Worm (Caenorhabditis elegans) whole organism, L4/young adult: ENCODE data around the gene D2045.5.
"Not testable (repeated sequence)": the region's sequence is repeated elsewhere in the genome, so short reads cannot be mapped to it uniquely, and the experiment has no call there.

Experiments used
- W03F9.2 ChIP-seq: fragments of 150-350 bp; optimal IDR thresholded peaks from 2 replicates; lab custom pipeline; 2014; ENCODE audit warnings: missing biosample characterization, missing genetic modification characterization
- dao-5 ChIP-seq: sonication (generic microtip); optimal IDR thresholded peaks from 2 replicates; lab custom pipeline; 2016; ENCODE audit warnings: missing genotype, missing genetic modification characterization, moderate library complexity, missing compliant biosample characterization
- him-1 ChIP-seq: sonication (generic microtip); optimal IDR thresholded peaks from 2 replicates; lab custom pipeline; 2016; ENCODE audit warnings: missing genotype, missing genetic modification reagents, missing genetic modification characterization, missing compliant biosample characterization

D2045.5 gene

ce11 chrIII:10470927-10471326 lies 1.5 kb upstream of the D2045.5 start, which contains the start of gene cul-1:
Gene cul-1, plus strand, starts transcription at chrIII:10471237.
- TF ChIP-seq him-1 (tag; lab: Kevin White, UChicago) (no peak), dao-5 (tag; lab: Kevin White, UChicago) (no peak), W03F9.2 (tag; lab: Kevin White, UChicago) (no peak)

ce11 chrIII:10464455-10464854 lies 5.0 kb downstream of the D2045.5 start:
- no peak for TF ChIP-seq him-1 (tag; lab: Kevin White, UChicago)
- TF ChIP-seq dao-5 (tag; lab: Kevin White, UChicago): no peak
- no peak for TF ChIP-seq W03F9.2 (tag; lab: Kevin White, UChicago)

ce11 chrIII:10463653-10464052 lies 5.8 kb downstream of the D2045.5 start:
- TF ChIP-seq him-1 (tag; lab: Kevin White, UChicago): no peak
- peak; percentile 7 for TF ChIP-seq W03F9.2 (tag; lab: Kevin White, UChicago)

ce11 chrIII:10462935-10463548 lies 6.4 kb downstream of the D2045.5 start:
- TF ChIP-seq dao-5 (tag; lab: Kevin White, UChicago): no peak

ce11 chrIII:10461164-10461546 lies 8.3 kb downstream of the D2045.5 start, which contains the start of gene atx-2:
Gene atx-2, plus strand, starts transcription at chrIII:10461389.
- TF ChIP-seq him-1 (tag; lab: Kevin White, UChicago): peak; percentile 35
- TF ChIP-seq dao-5 (tag; lab: Kevin White, UChicago): peak; percentile 74
- TF ChIP-seq W03F9.2 (tag; lab: Kevin White, UChicago): peak; percentile 84

ce11 chrIII:10460427-10461163 lies 8.8 kb downstream of the D2045.5 start, which contains the start of gene ecps-1:
Gene ecps-1, minus strand, starts transcription at chrIII:10460551.
- TF ChIP-seq dao-5 (tag; lab: Kevin White, UChicago): no peak
- TF ChIP-seq him-1 (tag; lab: Kevin White, UChicago): peak; percentile 5
- TF ChIP-seq W03F9.2 (tag; lab: Kevin White, UChicago): peak; percentile 94

ce11 chrIII:10451012-10451411 lies 18.4 kb downstream of the D2045.5 start, which contains the start of gene H04D03.4:
Gene H04D03.4, minus strand, starts transcription at chrIII:10451112.
- TF ChIP-seq dao-5 (tag; lab: Kevin White, UChicago): no peak
- TF ChIP-seq W03F9.2 (tag; lab: Kevin White, UChicago): no peak
- TF ChIP-seq him-1 (tag; lab: Kevin White, UChicago): no peak

ce11 chrIII:10446730-10447129 lies 22.7 kb downstream of the D2045.5 start, which contains the start of gene H04D03.7:
Gene H04D03.7, minus strand, starts transcription at chrIII:10446830.
- TF ChIP-seq W03F9.2 (tag; lab: Kevin White, UChicago) (no peak), dao-5 (tag; lab: Kevin White, UChicago) (no peak), him-1 (tag; lab: Kevin White, UChicago) (no peak)

- TF ChIP-seq dao-5 (tag; lab: Kevin White, UChicago): no peak
- TF ChIP-seq him-1 (tag; lab: Kevin White, UChicago): no peak
- no peak for TF ChIP-seq W03F9.2 (tag; lab: Kevin White, UChicago)
Measured at ce11 chrIII:10442355-10443140, 26.9 kb downstream of the D2045.5 start, which contains the start of the genes H04D03.2 and ecps-2. Gene H04D03.2, minus strand, starts transcription at chrIII:10442405. Gene ecps-2, plus strand, starts transcription at chrIII:10443090.

ce11 chrIII:10438780-10439179 lies 30.6 kb downstream of the D2045.5 start, which contains the start of gene H04D03.6:
Gene H04D03.6, minus strand, starts transcription at chrIII:10438880.
- not testable (repeated sequence) for TF ChIP-seq W03F9.2, him-1, dao-5 (tag; lab: Kevin White, UChicago)

- peak; percentile 15 for TF ChIP-seq W03F9.2 (tag; lab: Kevin White, UChicago)
- peak; percentile 6 for TF ChIP-seq him-1 (tag; lab: Kevin White, UChicago)
Measured at ce11 chrIII:10435938-10436842, 33.2 kb downstream of the D2045.5 start, which contains the start of the genes smrd-1 and enu-3.1. Gene smrd-1, minus strand, starts transcription at chrIII:10435988. Gene enu-3.1, plus strand, starts transcription at chrIII:10436276.

ce11 chrIII:10432104-10432503 lies 37.3 kb downstream of the D2045.5 start:
- TF ChIP-seq him-1 (tag; lab: Kevin White, UChicago): peak; percentile 2
- no peak for TF ChIP-seq W03F9.2 (tag; lab: Kevin White, UChicago)
- no peak for TF ChIP-seq dao-5 (tag; lab: Kevin White, UChicago)
